Worm (Caenorhabditis elegans) whole organism, late embryonic: ENCODE measurements around the gene C29F3.3.
"Not testable (repeated sequence)": the region's sequence is repeated elsewhere in the genome, so short reads cannot be mapped to it uniquely, and the experiment has no call there.

Experiments used
- eyg-1 ChIP-seq: sonication (generic microtip); optimal IDR thresholded peaks from 2 replicates; lab custom pipeline; 2016; ENCODE audit warnings: missing genotype, missing genetic modification characterization, missing compliant biosample characterization
- fkh-10 ChIP-seq: fragments of 150-350 bp; optimal IDR thresholded peaks from 2 replicates; lab custom pipeline; 2014; ENCODE audit warnings: missing biosample characterization, missing genetic modification reagents, missing genetic modification characterization
- pha-4 ChIP-seq: fragments of 150-350 bp; optimal IDR thresholded peaks from 2 replicates; lab custom pipeline; 2018; ENCODE audit warnings: missing biosample characterization, missing genetic modification reagents, missing genetic modification characterization
- ztf-16 ChIP-seq: sonication (generic microtip); optimal IDR thresholded peaks from 2 replicates; lab custom pipeline; 2017; ENCODE audit warnings: missing genetic modification characterization, missing compliant biosample characterization

- TF ChIP-seq pha-4; ztf-16 (tag; lab: Kevin White, UChicago); fkh-10 (GFP tag; lab: Kevin White, UChicago); eyg-1 (tag; lab: Kevin White, UChicago): not testable (repeated sequence)
These were observed 24.5 kb downstream of the C29F3.3 start, which contains the start of gene nhr-247 for ce11 chrV:15322653-15323052.
